Fruit fly (Drosophila melanogaster) whole organism, prepupa: ENCODE data around the gene gnu.

Source experiments
- Blimp-1 ChIP-seq: fragments of 200-800 bp; sonication (Bioruptor generic); optimal IDR thresholded peaks from 3 replicates; lab custom pipeline; 2017; ENCODE audit warnings: missing biosample characterization, missing genetic modification characterization, mild to moderate bottlenecking, moderate library complexity, missing genetic modification reagents
- CG10631 ChIP-seq: fragments of 200-800 bp; sonication (Bioruptor generic); optimal IDR thresholded peaks from 2 replicates; lab custom pipeline; 2016; ENCODE audit warnings: missing biosample characterization, missing genetic modification characterization
- CG10669 ChIP-seq: fragments of 200-800 bp; sonication (Bioruptor generic); optimal IDR thresholded peaks from 3 replicates; lab custom pipeline; 2018; ENCODE audit warnings: missing biosample characterization, mild to moderate bottlenecking, missing genetic modification characterization, moderate library complexity
- CG11294 ChIP-seq: fragments of 200-800 bp; sonication (Bioruptor generic); IDR thresholded peaks from 2 replicates; pipeline ENCODE4 v1.3.6; 2022; ENCODE audit warnings: missing biosample characterization, missing genetic modification characterization
- CG11762 ChIP-seq: fragments of 200-800 bp; sonication (Bioruptor generic); optimal IDR thresholded peaks from 3 replicates; lab custom pipeline; 2016; ENCODE audit warnings: missing biosample characterization, missing genetic modification characterization; ENCODE audit not compliant: insufficient read depth
- CG11902 ChIP-seq: fragments of 200-800 bp; sonication (Bioruptor generic); optimal IDR thresholded peaks from 3 replicates; lab custom pipeline; 2016; ENCODE audit warnings: missing biosample characterization, missing genetic modification characterization
- CG15336 ChIP-seq: fragments of 200-800 bp; sonication (Bioruptor generic); IDR thresholded peaks from 2 replicates; pipeline ENCODE4 v1.3.6; 2022; ENCODE audit warnings: missing biosample characterization, missing genetic modification characterization
- CG1621 ChIP-seq: fragments of 200-800 bp; sonication (Bioruptor generic); optimal IDR thresholded peaks from 3 replicates; lab custom pipeline; 2018; ENCODE audit warnings: missing biosample characterization, mild to moderate bottlenecking, missing genetic modification characterization
- CG16779 ChIP-seq: fragments of 200-800 bp; sonication (Bioruptor generic); optimal IDR thresholded peaks from 3 replicates; lab custom pipeline; 2017; ENCODE audit warnings: missing biosample characterization, mild to moderate bottlenecking, missing genetic modification characterization
- CG3032 ChIP-seq: fragments of 200-800 bp; optimal IDR thresholded peaks from 2 replicates; lab custom pipeline; 2019; ENCODE audit warnings: missing biosample characterization, mild to moderate bottlenecking, missing genetic modification characterization, moderate library complexity
- CG31627 ChIP-seq: fragments of 200-800 bp; sonication (Bioruptor generic); optimal IDR thresholded peaks from 3 replicates; lab custom pipeline; 2016; ENCODE audit warnings: missing biosample characterization, missing genetic modification characterization
- CG3919 ChIP-seq: fragments of 200-800 bp; sonication (Bioruptor generic); optimal IDR thresholded peaks from 3 replicates; lab custom pipeline; 2016; ENCODE audit warnings: missing biosample characterization, missing genetic modification characterization
- CG4318 ChIP-seq: fragments of 200-800 bp; sonication (Bioruptor generic); optimal IDR thresholded peaks from 3 replicates; lab custom pipeline; 2017; ENCODE audit warnings: missing biosample characterization, mild to moderate bottlenecking, missing genetic modification characterization
- CG6163 ChIP-seq: fragments of 200-800 bp; sonication (Bioruptor generic); IDR thresholded peaks from 3 replicates; pipeline ENCODE4 v1.3.6; 2022; ENCODE audit warnings: missing biosample characterization, missing genetic modification characterization
- CG6276 ChIP-seq: fragments of 200-800 bp; sonication (Bioruptor generic); optimal IDR thresholded peaks from 2 replicates; lab custom pipeline; 2017; ENCODE audit warnings: missing biosample characterization, mild to moderate bottlenecking, missing genetic modification characterization
- CG6792 ChIP-seq: fragments of 200-800 bp; sonication (Bioruptor generic); optimal IDR thresholded peaks from 3 replicates; lab custom pipeline; 2016; ENCODE audit warnings: missing biosample characterization, missing genetic modification characterization
- CG6808 ChIP-seq: fragments of 200-800 bp; sonication (Bioruptor generic); optimal IDR thresholded peaks from 3 replicates; lab custom pipeline; 2017; ENCODE audit warnings: missing biosample characterization, missing genetic modification characterization, mild to moderate bottlenecking, moderate library complexity, missing genetic modification reagents
- CG6854 ChIP-seq: fragments of 200-800 bp; sonication (Bioruptor generic); optimal IDR thresholded peaks from 2 replicates; lab custom pipeline; 2017; ENCODE audit warnings: missing biosample characterization, mild to moderate bottlenecking, missing genetic modification characterization
- CG7368 ChIP-seq: fragments of 200-800 bp; sonication (Bioruptor generic); optimal IDR thresholded peaks from 3 replicates; lab custom pipeline; 2016; ENCODE audit warnings: missing biosample characterization, missing genetic modification characterization
- CG8119 ChIP-seq: fragments of 200-800 bp; sonication (Bioruptor generic); IDR thresholded peaks from 3 replicates; pipeline ENCODE4 v1.3.6; 2022; ENCODE audit warnings: missing biosample characterization, missing genetic modification characterization
- CG8319 ChIP-seq: fragments of 200-800 bp; sonication (Bioruptor generic); optimal IDR thresholded peaks from 3 replicates; lab custom pipeline; 2016; ENCODE audit warnings: missing biosample characterization, missing genetic modification characterization
- CG8632 ChIP-seq: fragments of 200-800 bp; sonication (Bioruptor generic); optimal IDR thresholded peaks from 3 replicates; lab custom pipeline; 2016; ENCODE audit warnings: missing biosample characterization, missing genetic modification characterization
- CG9139 ChIP-seq: fragments of 200-800 bp; sonication (Bioruptor generic); optimal IDR thresholded peaks from 3 replicates; lab custom pipeline; 2017; ENCODE audit warnings: missing biosample characterization, mild to moderate bottlenecking, missing genetic modification characterization
- Eip75B ChIP-seq: fragments of 200-800 bp; sonication (Bioruptor generic); optimal IDR thresholded peaks from 3 replicates; lab custom pipeline; 2016; ENCODE audit warnings: missing biosample characterization, missing genetic modification characterization
- Eip78C ChIP-seq: fragments of 200-800 bp; sonication (Bioruptor generic); peaks from one replicate; lab custom pipeline; 2016; ENCODE audit warnings: missing biosample characterization, missing genetic modification characterization
- Eip93F ChIP-seq: fragments of 200-800 bp; sonication (Bioruptor generic); optimal IDR thresholded peaks from 2 replicates; lab custom pipeline; 2016; ENCODE audit warnings: missing biosample characterization, mild to moderate bottlenecking, missing genetic modification characterization
- Ets21C ChIP-seq: fragments of 200-800 bp; sonication (Bioruptor generic); optimal IDR thresholded peaks from 3 replicates; lab custom pipeline; 2016; ENCODE audit warnings: missing biosample characterization, missing genetic modification characterization
- Ets96B ChIP-seq: fragments of 200-800 bp; optimal IDR thresholded peaks from 2 replicates; lab custom pipeline; 2019; ENCODE audit warnings: missing biosample characterization, mild to moderate bottlenecking, missing genetic modification characterization, moderate library complexity
- Gug ChIP-seq: fragments of 200-800 bp; sonication (Bioruptor generic); IDR thresholded peaks from 2 replicates; pipeline ENCODE4 v1.3.6; 2022; ENCODE audit warnings: missing biosample characterization, missing genetic modification characterization
- Met ChIP-seq: fragments of 200-800 bp; sonication (Bioruptor generic); optimal IDR thresholded peaks from 3 replicates; lab custom pipeline; 2016; ENCODE audit warnings: missing biosample characterization, missing genetic modification characterization
- OdsH ChIP-seq: fragments of 200-800 bp; sonication (Bioruptor generic); optimal IDR thresholded peaks from 3 replicates; lab custom pipeline; 2016; ENCODE audit warnings: missing biosample characterization, missing genetic modification characterization
- Sox102F ChIP-seq: fragments of 200-800 bp; sonication (Bioruptor generic); optimal IDR thresholded peaks from 2 replicates; lab custom pipeline; 2016; ENCODE audit warnings: missing biosample characterization, mild to moderate bottlenecking, missing genetic modification characterization
- Sox14 ChIP-seq: fragments of 200-800 bp; sonication (Bioruptor generic); optimal IDR thresholded peaks from 3 replicates; lab custom pipeline; 2016; ENCODE audit warnings: missing biosample characterization, missing genetic modification characterization
- Sox15 ChIP-seq: fragments of 200-800 bp; sonication (Bioruptor generic); optimal IDR thresholded peaks from 3 replicates; lab custom pipeline; 2016; ENCODE audit warnings: missing biosample characterization, missing genetic modification characterization
- acj6 ChIP-seq: fragments of 200-800 bp; sonication (Bioruptor generic); optimal IDR thresholded peaks from 3 replicates; lab custom pipeline; 2016; ENCODE audit warnings: missing biosample characterization, missing genetic modification characterization
- cyc ChIP-seq: fragments of 200-800 bp; sonication (Bioruptor generic); optimal IDR thresholded peaks from 3 replicates; lab custom pipeline; 2016; ENCODE audit warnings: missing biosample characterization, missing genetic modification characterization
- dac ChIP-seq: fragments of 200-800 bp; sonication (Bioruptor generic); optimal IDR thresholded peaks from 2 replicates; lab custom pipeline; 2017; ENCODE audit warnings: missing biosample characterization, mild to moderate bottlenecking, missing genetic modification characterization
- eg ChIP-seq: fragments of 200-800 bp; sonication (Bioruptor generic); IDR thresholded peaks from 3 replicates; pipeline ENCODE4 v1.3.6; 2022; ENCODE audit warnings: missing biosample characterization, missing genetic modification characterization
- esn ChIP-seq: fragments of 200-800 bp; sonication (Bioruptor generic); optimal IDR thresholded peaks from 2 replicates; lab custom pipeline; 2016; ENCODE audit warnings: missing biosample characterization, mild to moderate bottlenecking, missing genetic modification characterization, moderate library complexity
- fd59A ChIP-seq: fragments of 200-800 bp; sonication (Bioruptor generic); optimal IDR thresholded peaks from 2 replicates; lab custom pipeline; 2017; ENCODE audit warnings: missing biosample characterization, mild to moderate bottlenecking, missing genetic modification characterization, missing genetic modification reagents
- fd85E ChIP-seq: fragments of 200-800 bp; sonication (Bioruptor generic); optimal IDR thresholded peaks from 3 replicates; lab custom pipeline; 2016; ENCODE audit warnings: missing biosample characterization, missing genetic modification characterization
- fkh ChIP-seq: fragments of 200-800 bp; sonication (Bioruptor generic); optimal IDR thresholded peaks from 3 replicates; lab custom pipeline; 2017; ENCODE audit warnings: missing biosample characterization, mild to moderate bottlenecking, missing genetic modification characterization, moderate library complexity
- lz ChIP-seq: fragments of 200-800 bp; sonication (Bioruptor generic); optimal IDR thresholded peaks from 3 replicates; lab custom pipeline; 2016; ENCODE audit warnings: missing biosample characterization, missing genetic modification characterization
- net ChIP-seq: fragments of 200-800 bp; sonication (Bioruptor generic); optimal IDR thresholded peaks from 3 replicates; lab custom pipeline; 2016; ENCODE audit warnings: missing biosample characterization, missing genetic modification characterization
- salr ChIP-seq, 2 experiments: fragments of 200-800 bp; sonication (Bioruptor generic); optimal IDR thresholded peaks; 3 replicates each; lab custom pipeline; 2016 to 2018; ENCODE audit warnings: missing biosample characterization in 2 of 2, missing genetic modification characterization in 2 of 2, mild to moderate bottlenecking in 1 of 2
- spab ChIP-seq: fragments of 200-800 bp; sonication (Bioruptor generic); optimal IDR thresholded peaks from 2 replicates; lab custom pipeline; 2017; ENCODE audit warnings: missing biosample characterization, mild to moderate bottlenecking, missing genetic modification characterization, missing genetic modification reagents
- svp ChIP-seq: fragments of 200-800 bp; sonication (Bioruptor generic); peaks from one replicate; lab custom pipeline; 2016; ENCODE audit warnings: missing biosample characterization, missing genetic modification characterization
- topi ChIP-seq: fragments of 200-800 bp; sonication (Bioruptor generic); optimal IDR thresholded peaks from 3 replicates; lab custom pipeline; 2016; ENCODE audit warnings: missing biosample characterization, missing genetic modification characterization

gnu gene

DNA sequence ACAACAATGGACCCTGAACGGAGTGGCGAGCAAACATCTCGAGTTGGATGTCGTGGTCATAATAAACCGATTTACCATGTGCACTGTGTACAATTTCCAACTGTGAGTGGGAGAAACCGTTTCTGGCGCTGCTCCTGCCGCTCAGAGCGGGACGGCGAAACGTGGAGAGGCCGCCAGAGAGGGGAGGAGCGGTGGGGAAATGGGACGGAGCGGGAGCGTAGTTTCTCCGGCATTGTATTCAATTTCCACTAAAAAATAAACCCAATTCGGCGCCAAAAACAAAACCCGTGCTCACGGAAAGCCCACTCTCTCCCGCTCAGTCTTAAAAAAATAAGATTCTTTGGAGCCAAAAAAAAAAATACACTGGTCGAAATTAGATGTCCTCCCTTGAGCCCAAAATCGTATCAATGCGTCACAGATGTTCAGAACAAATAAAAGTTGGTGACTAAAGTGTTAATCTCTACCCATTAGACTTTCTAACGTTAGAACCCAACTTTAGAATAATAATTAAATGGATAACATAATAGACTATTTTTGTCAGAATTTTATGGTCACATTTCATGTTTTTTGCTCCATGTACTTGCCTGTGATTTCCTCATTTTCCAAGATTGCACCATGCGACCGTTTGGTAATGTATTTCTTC, 43.1 kb downstream of the gnu start (continued):
- TF ChIP-seq Eip75B (GFP tag; lab: Kevin White, UChicago) (peak; percentile 64), CG1621 (tag; lab: Kevin White, UChicago) (peak; percentile 12), OdsH (GFP tag; lab: Kevin White, UChicago) (peak; percentile 57), CG11762 (GFP tag; lab: Kevin White, UChicago) (peak; percentile 21), CG8632 (GFP tag; lab: Kevin White, UChicago) (peak; percentile 32), CG4318 (GFP tag; lab: Kevin White, UChicago) (no peak), fd85E (GFP tag; lab: Kevin White, UChicago) (no peak), CG6163 (GFP tag; lab: Robert Waterston, UW) (no peak; the same call in 2 of the 3 replicates), fkh (GFP tag; lab: Kevin White, UChicago) (no peak), CG6792 (peak; percentile 43), CG3032 (tag; lab: Kevin White, UChicago) (no peak), Eip78C (GFP tag; lab: Kevin White, UChicago) (peak; percentile 87), cyc (peak; percentile 48), CG10669 (GFP tag; lab: Kevin White, UChicago) (peak; percentile 6), esn (GFP tag; lab: Kevin White, UChicago) (peak; percentile 65), CG3919 (GFP tag; lab: Kevin White, UChicago) (peak; percentile 58), fd59A (no peak), salr (GFP tag; optimal IDR thresholded peaks at IDR 0.05; lab: Kevin White, UChicago) (no peak), CG8119 (GFP tag; lab: Robert Waterston, UW) (peak; percentile 63; the same call in 2 of the 3 replicates), Eip93F (GFP tag; lab: Kevin White, UChicago) (no peak), CG6276 (GFP tag; lab: Kevin White, UChicago) (peak; percentile 67), net (peak; percentile 27), Gug (peak; percentile 45; the same call in 1 of the 2 replicates), svp (GFP tag; lab: Kevin White, UChicago) (peak; percentile 90), CG31627 (GFP tag; lab: Kevin White, UChicago) (peak; percentile 59), CG16779 (tag; lab: Kevin White, UChicago) (no peak), Sox102F (peak; percentile 63), CG7368 (GFP tag; lab: Kevin White, UChicago) (peak; percentile 9), dac (GFP tag; lab: Kevin White, UChicago) (peak; percentile 46), topi (GFP tag; lab: Kevin White, UChicago) (peak; percentile 49), Ets96B (peak; percentile 6), acj6 (GFP tag; lab: Kevin White, UChicago) (peak; percentile 49), CG9139 (GFP tag; lab: Kevin White, UChicago) (no peak), CG8319 (GFP tag; lab: Kevin White, UChicago) (no peak)
- TF ChIP-seq, all 60 proteins: peak for 39

DNA sequence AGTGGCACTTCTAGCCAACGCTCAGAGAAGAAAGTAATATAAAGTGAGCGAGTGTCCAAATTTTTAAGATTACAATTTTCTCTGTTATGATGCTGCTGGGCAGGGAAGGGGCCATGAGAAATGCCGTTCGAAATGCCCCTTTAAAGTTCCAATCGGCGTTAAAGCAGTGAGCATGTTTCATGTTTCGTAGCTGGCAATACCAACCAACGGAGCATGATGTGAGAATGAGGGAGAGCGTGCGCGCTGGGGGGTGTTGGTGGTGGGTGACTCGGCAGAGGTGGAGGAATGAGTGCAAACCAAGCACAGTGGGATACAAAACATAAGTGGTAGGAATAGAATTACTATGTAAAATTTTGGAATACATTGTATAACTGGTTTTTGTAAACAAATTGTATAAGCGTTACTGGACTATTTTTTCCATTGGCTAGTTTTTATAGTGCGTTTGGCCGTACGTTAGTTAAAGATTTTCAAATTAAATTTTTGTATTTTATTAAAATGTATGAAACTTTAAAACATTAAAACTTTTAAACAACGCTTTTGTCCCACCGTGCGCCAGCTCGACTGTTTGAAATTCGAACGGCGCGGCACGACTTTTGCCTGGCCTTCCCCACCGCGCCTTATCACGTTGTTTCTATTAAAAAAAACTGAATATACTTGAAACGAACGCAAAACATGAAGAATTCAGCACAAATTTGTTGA, 43.9 kb downstream of the gnu start:
- peak; percentile 100 for TF ChIP-seq spab (GFP tag; lab: Kevin White, UChicago)
- TF ChIP-seq Blimp-1: peak; percentile 97
- peak; percentile 99 for TF ChIP-seq Met
- TF ChIP-seq CG10631 (GFP tag; lab: Kevin White, UChicago): peak; percentile 100
- TF ChIP-seq fd85E (GFP tag; lab: Kevin White, UChicago): peak; percentile 98
- peak; percentile 99 for TF ChIP-seq CG11902 (GFP tag; lab: Kevin White, UChicago)
- TF ChIP-seq lz (GFP tag; lab: Kevin White, UChicago): peak; percentile 99
- peak; percentile 99 for TF ChIP-seq CG6854 (GFP tag; lab: Kevin White, UChicago)
- TF ChIP-seq CG7368 (GFP tag; lab: Kevin White, UChicago): peak; percentile 99
- TF ChIP-seq CG1621 (tag; lab: Kevin White, UChicago): peak; percentile 99
- peak; percentile 100 for TF ChIP-seq net
- TF ChIP-seq Ets96B: peak; percentile 100
- TF ChIP-seq Sox14 (GFP tag; lab: Kevin White, UChicago): peak; percentile 100
- TF ChIP-seq eg (GFP tag; lab: Robert Waterston, UW): peak; percentile 100
- peak; percentile 99 for TF ChIP-seq CG6808 (GFP tag; lab: Kevin White, UChicago)
- peak; percentile 99 for TF ChIP-seq Sox15 (GFP tag; lab: Kevin White, UChicago)
- TF ChIP-seq Ets21C: peak; percentile 99
- peak; percentile 100 for TF ChIP-seq CG11294 (GFP tag; lab: Robert Waterston, UW)
- peak; percentile 100 for TF ChIP-seq acj6 (GFP tag; lab: Kevin White, UChicago)
- peak; percentile 100 for TF ChIP-seq CG15336
- TF ChIP-seq topi (GFP tag; lab: Kevin White, UChicago): peak; percentile 99
- peak; percentile 100 for TF ChIP-seq dac (GFP tag; lab: Kevin White, UChicago)
- peak; percentile 99 for TF ChIP-seq CG16779 (tag; lab: Kevin White, UChicago)
